Worm (Caenorhabditis elegans): Measurements from ENCODE around the gene T28A11.2.

T28A11.2 gene

ce11 chrV:3241175-3241574, 39.0 kb upstream of the T28A11.2 start, which contains the start of gene srj-11:
srj-11 (plus strand) TSS chrV:3241424.
- no peak for TF ChIP-seq unc-86 (tag; optimal IDR thresholded peaks at IDR 0.05)
- TF ChIP-seq npax-4 (tag; optimal IDR thresholded peaks at IDR 0.05), result no peak
- TF ChIP-seq ttx-3 (tag; optimal IDR thresholded peaks at IDR 0.05), result no peak
- TF ChIP-seq nhr-11 (tag; optimal IDR thresholded peaks at IDR 0.05), result no peak
- TF ChIP-seq tbx-7 (tag; optimal IDR thresholded peaks at IDR 0.05), result no peak
- no peak for TF ChIP-seq che-1 (tag; optimal IDR thresholded peaks at IDR 0.05)
- no peak for TF ChIP-seq hlh-6 (tag; optimal IDR thresholded peaks at IDR 0.05)
- TF ChIP-seq ref-2 (tag; optimal IDR thresholded peaks at IDR 0.05), result no peak
- TF ChIP-seq tbx-2 (tag; optimal IDR thresholded peaks at IDR 0.05), result no peak
- no peak for TF ChIP-seq ceh-9 (tag; optimal IDR thresholded peaks at IDR 0.05)
- no peak for TF ChIP-seq ceh-6 (GFP tag; optimal IDR thresholded peaks at IDR 0.05)

ce11 chrV:3242984-3243383, 37.2 kb upstream of the T28A11.2 start, which contains the start of gene gst-23:
gst-23 (plus strand) TSS chrV:3243284.
- TF ChIP-seq ttx-3 (tag; optimal IDR thresholded peaks at IDR 0.05), result no peak
- no peak for TF ChIP-seq ceh-18 (tag; optimal IDR thresholded peaks at IDR 0.05)

ce11 chrV:3244703-3245102, 35.5 kb upstream of the T28A11.2 start, which contains the start of gene srj-7:
srj-7 (plus strand) TSS chrV:3245003.
- TF ChIP-seq ceh-48 (tag; optimal IDR thresholded peaks at IDR 0.05) (no peak), fax-1 (tag; optimal IDR thresholded peaks at IDR 0.05) (no peak), ceh-9 (tag; optimal IDR thresholded peaks at IDR 0.05) (no peak), C38D4.7 (GFP tag; optimal IDR thresholded peaks at IDR 0.05) (no peak), nfya-1 (tag; optimal IDR thresholded peaks at IDR 0.05) (no peak), madf-2 (tag; optimal IDR thresholded peaks at IDR 0.05) (no peak), K09A11.1 (tag; optimal IDR thresholded peaks at IDR 0.05; ENCODE audit: insufficient read depth) (no peak), syd-9 (tag; optimal IDR thresholded peaks at IDR 0.05) (no peak), nhr-11 (tag; optimal IDR thresholded peaks at IDR 0.05) (no peak), ceh-24 (tag; optimal IDR thresholded peaks at IDR 0.05) (no peak), T23F11.4 (GFP tag; optimal IDR thresholded peaks at IDR 0.05) (no peak), pqm-1 (tag; optimal IDR thresholded peaks at IDR 0.05) (no peak), pag-3 (tag; optimal IDR thresholded peaks at IDR 0.05; ENCODE audit: borderline replicate concordance) (no peak), ceh-2 (tag; optimal IDR thresholded peaks at IDR 0.05) (no peak), unc-86 (tag; optimal IDR thresholded peaks at IDR 0.05) (no peak), hlh-6 (tag; optimal IDR thresholded peaks at IDR 0.05) (no peak), ttx-3 (tag; optimal IDR thresholded peaks at IDR 0.05) (no peak), ceh-30 (tag; optimal IDR thresholded peaks at IDR 0.05) (no peak), fkh-6 (tag; optimal IDR thresholded peaks at IDR 0.05) (no peak), dmd-4 (tag; optimal IDR thresholded peaks at IDR 0.05; ENCODE audit: borderline replicate concordance) (no peak)

ce11 chrV:3247515-3247914, 32.7 kb upstream of the T28A11.2 start, which contains the start of gene srj-8:
srj-8 (plus strand) TSS chrV:3247815.
- TF ChIP-seq ceh-9 (tag; optimal IDR thresholded peaks at IDR 0.05) (no peak), pax-1 (tag; optimal IDR thresholded peaks at IDR 0.05) (no peak), ahr-1 (tag; optimal IDR thresholded peaks at IDR 0.05) (no peak), ceh-18 (tag; optimal IDR thresholded peaks at IDR 0.05) (no peak), rnt-1 (tag; optimal IDR thresholded peaks at IDR 0.05) (no peak), npax-4 (tag; optimal IDR thresholded peaks at IDR 0.05) (no peak), F13H6.1 (tag; optimal IDR thresholded peaks at IDR 0.05) (no peak), unc-55 (GFP tag; optimal IDR thresholded peaks at IDR 0.05) (no peak), ceh-31 (tag; optimal IDR thresholded peaks at IDR 0.05) (no peak), lim-6 (tag; optimal IDR thresholded peaks at IDR 0.05) (no peak), gmeb-2 (tag; optimal IDR thresholded peaks at IDR 0.05) (no peak), tbx-7 (tag; optimal IDR thresholded peaks at IDR 0.05) (no peak), hlh-8 (tag; optimal IDR thresholded peaks at IDR 0.05) (no peak)

ce11 chrV:3250153-3250552, 30.0 kb upstream of the T28A11.2 start, which contains the start of gene T28A11.13:
T28A11.13 (minus strand) TSS chrV:3250253.
- TF ChIP-seq lim-6 (tag; optimal IDR thresholded peaks at IDR 0.05) (no peak), rnt-1 (tag; optimal IDR thresholded peaks at IDR 0.05) (no peak), fkh-10 (GFP tag; optimal IDR thresholded peaks at IDR 0.05) (no peak), hlh-15 (tag; optimal IDR thresholded peaks at IDR 0.05) (no peak), tbx-7 (tag; optimal IDR thresholded peaks at IDR 0.05) (no peak), pros-1 (tag; optimal IDR thresholded peaks at IDR 0.05) (no peak), fax-1 (tag; optimal IDR thresholded peaks at IDR 0.05) (no peak), F13H6.1 (tag; optimal IDR thresholded peaks at IDR 0.05) (no peak), nhr-11 (tag; optimal IDR thresholded peaks at IDR 0.05) (no peak), odd-2 (tag; optimal IDR thresholded peaks at IDR 0.05) (no peak), ceh-24 (tag; optimal IDR thresholded peaks at IDR 0.05) (no peak), ceh-22 (tag; optimal IDR thresholded peaks at IDR 0.05) (no peak), C38D4.7 (GFP tag; optimal IDR thresholded peaks at IDR 0.05) (no peak), ceh-31 (tag; optimal IDR thresholded peaks at IDR 0.05) (no peak), pag-3 (tag; optimal IDR thresholded peaks at IDR 0.05; ENCODE audit: borderline replicate concordance) (no peak)
